Worm (Caenorhabditis elegans) whole organism, L4 larva: ENCODE measurements around the gene fbxc-54.

Experiments
- R02D3.7 ChIP-seq: fragments of 150-350 bp; sonication (generic microtip); optimal IDR thresholded peaks from 3 replicates; lab custom pipeline; 2014; ENCODE audit warnings: missing biosample characterization, missing genetic modification characterization
- Y105C5A.15 ChIP-seq: fragments of 200-800 bp; sonication (Bioruptor generic); IDR thresholded peaks from 2 replicates; pipeline ENCODE4 v1.3.6; 2022; ENCODE audit warnings: missing genetic modification characterization, missing compliant biosample characterization
- Y5F2A.4 ChIP-seq: fragments of 200-800 bp; sonication (Bioruptor generic); optimal IDR thresholded peaks from 2 replicates; lab custom pipeline; 2018; ENCODE audit warnings: mild to moderate bottlenecking, missing genetic modification characterization, missing compliant biosample characterization
- attf-4 ChIP-seq: sonication (generic microtip); optimal IDR thresholded peaks from 3 replicates; lab custom pipeline; 2017; ENCODE audit warnings: missing biosample characterization, missing genetic modification characterization
- ceh-32 ChIP-seq: sonication (generic microtip); optimal IDR thresholded peaks from 2 replicates; lab custom pipeline; 2016; ENCODE audit warnings: mild to moderate bottlenecking, missing genetic modification characterization, missing compliant biosample characterization; ENCODE audit not compliant: poor library complexity
- cey-2 ChIP-seq: sonication (generic microtip); optimal IDR thresholded peaks from 3 replicates; lab custom pipeline; 2017; ENCODE audit warnings: missing genetic modification characterization, mild to moderate bottlenecking, missing compliant biosample characterization, antibody characterized with exemption, borderline replicate concordance; ENCODE audit not compliant: insufficient read depth
- daf-8 ChIP-seq: fragments of 200-800 bp; sonication (Bioruptor generic); IDR thresholded peaks from 2 replicates; pipeline ENCODE4 v1.3.6; 2022; ENCODE audit warnings: missing genetic modification characterization, missing compliant biosample characterization
- fkh-10 ChIP-seq: fragments of 150-350 bp; optimal IDR thresholded peaks from 2 replicates; lab custom pipeline; 2014; ENCODE audit warnings: missing biosample characterization, missing genetic modification reagents, missing genetic modification characterization
- lin-29 ChIP-seq: fragments of 200-800 bp; sonication (Bioruptor generic); IDR thresholded peaks from 2 replicates; pipeline ENCODE4 v1.3.6; 2022; ENCODE audit warnings: missing genetic modification reagents, missing genetic modification characterization, missing compliant biosample characterization
- lin-38 ChIP-seq: fragments of 200-800 bp; sonication (Bioruptor generic); IDR thresholded peaks from 2 replicates; pipeline ENCODE4 v1.3.6; 2022; ENCODE audit warnings: missing genetic modification reagents, missing genetic modification characterization, missing compliant biosample characterization
- lsy-2 ChIP-seq, 2 experiments: fragments of 150-350 bp in 1 of 2; sonication (generic microtip) in 1 of 2; optimal IDR thresholded peaks; 2 replicates each; lab custom pipeline; 2014 to 2017; ENCODE audit warnings: missing biosample characterization in 2 of 2, missing genetic modification characterization in 2 of 2
- mdt-29 ChIP-seq: fragments of 200-800 bp; sonication (Bioruptor generic); IDR thresholded peaks from 2 replicates; pipeline ENCODE4 v1.3.6; 2022; ENCODE audit warnings: missing genetic modification reagents, missing genetic modification characterization, missing compliant biosample characterization
- nhr-41 ChIP-seq: fragments of 200-800 bp; sonication (Bioruptor generic); IDR thresholded peaks from 2 replicates; pipeline ENCODE4 v1.3.6; 2022; ENCODE audit warnings: missing genetic modification reagents, missing genetic modification characterization, missing compliant biosample characterization
- unc-130 ChIP-seq: sonication (generic microtip); optimal IDR thresholded peaks from 2 replicates; lab custom pipeline; 2016; ENCODE audit warnings: missing genetic modification reagents, missing genetic modification characterization, missing compliant biosample characterization
- vab-7 ChIP-seq: fragments of 200-800 bp; sonication (Bioruptor generic); IDR thresholded peaks from 2 replicates; pipeline ENCODE4 v1.3.6; 2022; ENCODE audit warnings: missing genetic modification reagents, missing genetic modification characterization, missing compliant biosample characterization

The fbxc-54 gene

DNA sequence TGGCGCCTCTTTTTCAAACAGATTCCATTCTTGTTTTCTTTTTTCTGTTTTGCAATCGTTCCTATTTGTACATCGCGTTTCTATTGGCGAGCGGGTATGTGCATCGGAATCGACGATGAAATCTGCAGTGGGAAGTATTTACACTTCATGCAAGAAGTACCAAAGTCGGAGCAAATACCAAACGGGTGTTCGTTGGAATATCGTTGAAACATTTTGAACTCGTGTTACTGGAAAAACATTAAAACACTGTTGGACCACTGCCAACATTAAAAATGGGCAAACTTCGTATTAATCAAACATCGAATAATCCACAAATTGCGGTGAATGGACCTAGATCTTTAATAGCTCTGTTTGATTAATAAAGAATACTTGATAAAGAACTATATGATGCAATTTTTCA is 47.6 kb downstream of the fbxc-54 start, which contains the start of gene C23H3.9:
Gene C23H3.9, minus strand, starts transcription at position 101 of the 400 bp plus-strand sequence.
- TF ChIP-seq unc-130 (GFP tag; lab: Kevin White, UChicago), result no peak
- TF ChIP-seq lin-38 (GFP tag; lab: Robert Waterston, UW), result no peak
- TF ChIP-seq vab-7 (GFP tag; lab: Robert Waterston, UW), result no peak
- no peak for TF ChIP-seq cey-2 (tag; lab: Kevin White, UChicago)
- no peak for TF ChIP-seq daf-8 (GFP tag; lab: Robert Waterston, UW)
- TF ChIP-seq mdt-29 (GFP tag; lab: Robert Waterston, UW), result no peak
- TF ChIP-seq fkh-10, result no peak
- no peak for TF ChIP-seq ceh-32
- no peak for TF ChIP-seq lin-29 (GFP tag; lab: Robert Waterston, UW)
- no peak for TF ChIP-seq lsy-2 (tag; optimal IDR thresholded peaks at IDR 0.05; lab: Kevin White, UChicago)
- no peak for TF ChIP-seq R02D3.7 (tag; lab: Kevin White, UChicago)
- TF ChIP-seq nhr-41 (GFP tag; lab: Robert Waterston, UW), result no peak
- no peak for TF ChIP-seq Y5F2A.4 (GFP tag; lab: Kevin White, UChicago)
- no peak for TF ChIP-seq attf-4 (tag; lab: Kevin White, UChicago)
- no peak for TF ChIP-seq Y105C5A.15 (GFP tag; lab: Robert Waterston, UW)
